Fruit fly (Drosophila melanogaster): ENCODE results near the gene Nplp3.

Gene Nplp3

dm6 chr3L:16357187-16357728 lies 39.4 kb downstream of the Nplp3 start:
- TF ChIP-seq Clk (GFP tag; optimal IDR thresholded peaks at IDR 0.05) (no peak), kay (GFP tag; ENCODE audit: borderline replicate concordance) (no peak), cic (GFP tag; optimal IDR thresholded peaks at IDR 0.05) (no peak), CG14711 (tag; optimal IDR thresholded peaks at IDR 0.05) (no peak), CG33017 (tag; optimal IDR thresholded peaks at IDR 0.05) (no peak), CG7101 (tag; optimal IDR thresholded peaks at IDR 0.05) (no peak), toe (GFP tag; optimal IDR thresholded peaks at IDR 0.05) (no peak), cnc (optimal IDR thresholded peaks at IDR 0.05) (no peak), bab1 (GFP tag; optimal IDR thresholded peaks at IDR 0.05) (no peak), CG7045 (GFP tag; optimal IDR thresholded peaks at IDR 0.05) (no peak), CG5204 (GFP tag; optimal IDR thresholded peaks at IDR 0.05) (no peak), CG11617 (GFP tag; optimal IDR thresholded peaks at IDR 0.05) (no peak), Hr96 (GFP tag; optimal IDR thresholded peaks at IDR 0.05) (no peak), CG1620 (GFP tag; optimal IDR thresholded peaks at IDR 0.05) (no peak), ovo (GFP tag; optimal IDR thresholded peaks at IDR 0.05) (no peak), pad (GFP tag; optimal IDR thresholded peaks at IDR 0.05) (no peak), Mnt (GFP tag; optimal IDR thresholded peaks at IDR 0.05) (no peak), tj (GFP tag; optimal IDR thresholded peaks at IDR 0.05) (no peak), CG12768 (GFP tag; optimal IDR thresholded peaks at IDR 0.05) (no peak), Crg-1 (GFP tag; optimal IDR thresholded peaks at IDR 0.05) (no peak)

- TF ChIP-seq Crg-1 (GFP tag; optimal IDR thresholded peaks at IDR 0.05) (no peak), cic (GFP tag; optimal IDR thresholded peaks at IDR 0.05) (no peak), CG33017 (tag; optimal IDR thresholded peaks at IDR 0.05) (no peak), pad (GFP tag; optimal IDR thresholded peaks at IDR 0.05) (no peak), tj (GFP tag; optimal IDR thresholded peaks at IDR 0.05) (no peak), cnc (optimal IDR thresholded peaks at IDR 0.05) (no peak), CG5204 (GFP tag; optimal IDR thresholded peaks at IDR 0.05) (no peak), CG14711 (tag; optimal IDR thresholded peaks at IDR 0.05) (no peak)
Measured at dm6 chr3L:16357860-16358259, 40.0 kb downstream of the Nplp3 start.

- TF ChIP-seq CG1620 (GFP tag; optimal IDR thresholded peaks at IDR 0.05), result no peak
- TF ChIP-seq Clk (GFP tag; optimal IDR thresholded peaks at IDR 0.05), result no peak
- peak; percentile 43 for TF ChIP-seq CG33017 (tag; optimal IDR thresholded peaks at IDR 0.05)
- no peak for TF ChIP-seq CG5204 (GFP tag; optimal IDR thresholded peaks at IDR 0.05)
- no peak for TF ChIP-seq CG11617 (GFP tag; optimal IDR thresholded peaks at IDR 0.05)
Measured at dm6 chr3L:16359219-16359748, 41.5 kb downstream of the Nplp3 start, which contains the start of gene ringer. Gene ringer, minus strand, starts transcription at chr3L:16359428.

- TF ChIP-seq tj (GFP tag; optimal IDR thresholded peaks at IDR 0.05), result no peak
- TF ChIP-seq kay (GFP tag; ENCODE audit: borderline replicate concordance), result peak; percentile 92
- TF ChIP-seq CG12768 (GFP tag; optimal IDR thresholded peaks at IDR 0.05), result peak; percentile 39
- TF ChIP-seq CG7045 (GFP tag; optimal IDR thresholded peaks at IDR 0.05), result no peak
Measured at dm6 chr3L:16359795-16360194, 42.0 kb downstream of the Nplp3 start.

- TF ChIP-seq cnc (optimal IDR thresholded peaks at IDR 0.05) (no peak), CG14711 (tag; optimal IDR thresholded peaks at IDR 0.05) (no peak), CG1620 (GFP tag; optimal IDR thresholded peaks at IDR 0.05) (no peak)
Measured at dm6 chr3L:16361200-16361815, 43.5 kb downstream of the Nplp3 start.

- TF ChIP-seq CG7045 (GFP tag; optimal IDR thresholded peaks at IDR 0.05), result no peak
- TF ChIP-seq kay (GFP tag; ENCODE audit: borderline replicate concordance), result no peak
- TF ChIP-seq CG14711 (tag; optimal IDR thresholded peaks at IDR 0.05), result no peak
- TF ChIP-seq pad (GFP tag; optimal IDR thresholded peaks at IDR 0.05), result no peak
- TF ChIP-seq CG7101 (tag; optimal IDR thresholded peaks at IDR 0.05), result no peak
- TF ChIP-seq CG1620 (GFP tag; optimal IDR thresholded peaks at IDR 0.05), result no peak
- TF ChIP-seq Mnt (GFP tag; optimal IDR thresholded peaks at IDR 0.05), result no peak
Measured at dm6 chr3L:16362119-16362653, 44.4 kb downstream of the Nplp3 start, which contains the start of gene Cpr72Ea. Gene Cpr72Ea, plus strand, starts transcription at chr3L:16362603.

dm6 chr3L:16364182-16364581 lies 46.4 kb downstream of the Nplp3 start:
- TF ChIP-seq CG12768 (GFP tag; optimal IDR thresholded peaks at IDR 0.05) (no peak), ovo (GFP tag; optimal IDR thresholded peaks at IDR 0.05) (no peak), CG33017 (tag; optimal IDR thresholded peaks at IDR 0.05) (no peak), Hr96 (GFP tag; optimal IDR thresholded peaks at IDR 0.05) (no peak), Crg-1 (GFP tag; optimal IDR thresholded peaks at IDR 0.05) (no peak), pad (GFP tag; optimal IDR thresholded peaks at IDR 0.05) (no peak), cnc (optimal IDR thresholded peaks at IDR 0.05) (no peak), bab1 (GFP tag; optimal IDR thresholded peaks at IDR 0.05) (no peak), toe (GFP tag; optimal IDR thresholded peaks at IDR 0.05) (no peak), tj (GFP tag; optimal IDR thresholded peaks at IDR 0.05) (no peak), CG11617 (GFP tag; optimal IDR thresholded peaks at IDR 0.05) (no peak), CG1620 (GFP tag; optimal IDR thresholded peaks at IDR 0.05) (no peak), CG5204 (GFP tag; optimal IDR thresholded peaks at IDR 0.05) (no peak)

Measured in whole organism, adult.